Worm (Caenorhabditis elegans): ENCODE results near the gene nspa-2.

- TF ChIP-seq snpc-4 (tag; optimal IDR thresholded peaks at IDR 0.05), result no peak
- no peak for TF ChIP-seq fos-1 (tag; optimal IDR thresholded peaks at IDR 0.05)
- TF ChIP-seq zag-1 (tag; optimal IDR thresholded peaks at IDR 0.05), result no peak
- TF ChIP-seq C34B4.2 (tag; optimal IDR thresholded peaks at IDR 0.05), result no peak
- no peak for TF ChIP-seq nhr-77 (tag; optimal IDR thresholded peaks at IDR 0.05)
- TF ChIP-seq lin-13 (GFP tag; optimal IDR thresholded peaks at IDR 0.05), result no peak
- no peak for TF ChIP-seq tbx-2 (tag; optimal IDR thresholded peaks at IDR 0.05)
- TF ChIP-seq ztf-4 (tag; optimal IDR thresholded peaks at IDR 0.05), result no peak
- no peak for TF ChIP-seq elt-2 (tag; optimal IDR thresholded peaks at IDR 0.05)
- TF ChIP-seq egl-27 (tag; optimal IDR thresholded peaks at IDR 0.05), result no peak
- no peak for TF ChIP-seq nhr-71 (tag; optimal IDR thresholded peaks at IDR 0.05)
- TF ChIP-seq nhr-237 (tag; optimal IDR thresholded peaks at IDR 0.05), result no peak
- no peak for TF ChIP-seq irx-1 (tag; optimal IDR thresholded peaks at IDR 0.05)
Observed at ce11 chrV:14933450-14934218, 42.8 kb downstream of the nspa-2 start.

Measured in whole organism, L1 larva.